Worm (Caenorhabditis elegans) whole organism, midembryonic: ENCODE measurements around the gene B0507.9.

Source experiments
- T22C8.4 ChIP-seq: fragments of 200-800 bp; sonication (Bioruptor generic); IDR thresholded peaks from 2 replicates; pipeline ENCODE4 v1.3.6; 2022; ENCODE audit warnings: missing genetic modification characterization, missing compliant biosample characterization
- cog-1 ChIP-seq: sonication (generic microtip); optimal IDR thresholded peaks from 2 replicates; lab custom pipeline; 2016; ENCODE audit warnings: missing genetic modification characterization, missing compliant biosample characterization
- flt-1 ChIP-seq: fragments of 200-800 bp; sonication (Bioruptor generic); IDR thresholded peaks from 2 replicates; pipeline ENCODE4 v1.3.6; 2022; ENCODE audit warnings: missing genetic modification characterization, missing compliant biosample characterization
- klf-2 ChIP-seq: fragments of 200-800 bp; sonication (Bioruptor generic); conservative IDR thresholded peaks from 2 replicates; pipeline ENCODE4 v1.3.6; 2022; ENCODE audit warnings: missing genetic modification reagents, missing genetic modification characterization, missing compliant biosample characterization
- med-1 ChIP-seq: sonication (generic microtip); optimal IDR thresholded peaks from 2 replicates; lab custom pipeline; 2017; ENCODE audit warnings: missing genetic modification characterization, mild to moderate bottlenecking, missing compliant biosample characterization, antibody characterized with exemption, missing genetic modification reagents; ENCODE audit not compliant: insufficient read depth
- ref-1 ChIP-seq: fragments of 200-800 bp; sonication (Bioruptor generic); conservative IDR thresholded peaks from 2 replicates; pipeline ENCODE4 v1.3.6; 2022; ENCODE audit warnings: missing genetic modification reagents, missing genetic modification characterization, missing compliant biosample characterization
- tab-1 ChIP-seq: fragments of 200-800 bp; sonication (Bioruptor generic); IDR thresholded peaks from 2 replicates; pipeline ENCODE4 v1.3.6; 2022; ENCODE audit warnings: missing genetic modification characterization, missing compliant biosample characterization
- ztf-23 ChIP-seq: fragments of 200-800 bp; sonication (Bioruptor generic); IDR thresholded peaks from 2 replicates; pipeline ENCODE4 v1.3.6; 2022; ENCODE audit warnings: missing genetic modification reagents, missing genetic modification characterization, missing compliant biosample characterization
- ztf-29 ChIP-seq: fragments of 200-800 bp; sonication (Bioruptor generic); IDR thresholded peaks from 2 replicates; pipeline ENCODE4 v1.3.6; 2022; ENCODE audit warnings: missing genetic modification reagents, missing genetic modification characterization, missing compliant biosample characterization

- no peak for TF ChIP-seq cog-1 (tag; lab: Kevin White, UChicago)
- TF ChIP-seq ztf-23 (GFP tag; lab: Robert Waterston, UW) = no peak
- no peak for TF ChIP-seq tab-1
- no peak for TF ChIP-seq flt-1 (GFP tag; lab: Robert Waterston, UW)
- TF ChIP-seq ztf-29 (GFP tag; lab: Robert Waterston, UW) = no peak
- no peak for TF ChIP-seq med-1 (GFP tag; lab: Kevin White, UChicago)
- no peak for TF ChIP-seq klf-2 (GFP tag; lab: Robert Waterston, UW)
- no peak for TF ChIP-seq T22C8.4 (GFP tag; lab: Robert Waterston, UW)
- no peak for TF ChIP-seq ref-1 (GFP tag; lab: Robert Waterston, UW)
Measured at ce11 chrV:8730991-8731390, 34.8 kb downstream of the B0507.9 start.
